Fruit fly (Drosophila melanogaster) whole organism, embryonic: ENCODE data around the gene PK1-R.

Experiments
- Ada2b ChIP-seq: fragments of 200-800 bp; sonication (Bioruptor generic); IDR thresholded peaks from 2 replicates; pipeline ENCODE4 v1.3.6; 2022; ENCODE audit warnings: missing biosample characterization, missing genetic modification characterization
- Awh ChIP-seq: fragments of 200-800 bp; sonication (Bioruptor generic); IDR thresholded peaks from 2 replicates; pipeline ENCODE4, ENCODE4 v1.3.6; 2022; ENCODE audit warnings: missing biosample characterization, missing genetic modification characterization
- BtbVII ChIP-seq: fragments of 200-800 bp; sonication (Bioruptor generic); optimal IDR thresholded peaks from 3 replicates; lab custom pipeline; 2017; ENCODE audit warnings: missing biosample characterization, mild to moderate bottlenecking, missing genetic modification characterization
- CG10267 ChIP-seq: fragments of 200-800 bp; sonication (Bioruptor generic); optimal IDR thresholded peaks from 2 replicates; lab custom pipeline; 2018; ENCODE audit warnings: missing biosample characterization, mild to moderate bottlenecking, missing genetic modification characterization, moderate library complexity
- CG10431 ChIP-seq: fragments of 200-800 bp; sonication (Bioruptor generic); optimal IDR thresholded peaks from 3 replicates; lab custom pipeline; 2018; ENCODE audit warnings: missing biosample characterization, mild to moderate bottlenecking, missing genetic modification characterization
- CG10543 ChIP-seq: fragments of 200-800 bp; sonication (Bioruptor generic); optimal IDR thresholded peaks from 3 replicates; lab custom pipeline; 2017; ENCODE audit warnings: missing biosample characterization, mild to moderate bottlenecking, missing genetic modification characterization, moderate library complexity
- CG10959 ChIP-seq: fragments of 200-800 bp; sonication (Bioruptor generic); IDR thresholded peaks from 2 replicates; pipeline ENCODE4 v1.3.6; 2022; ENCODE audit warnings: missing biosample characterization, missing genetic modification characterization
- CG11085 ChIP-seq: fragments of 200-800 bp; sonication (Bioruptor generic); IDR thresholded peaks from 2 replicates; pipeline ENCODE4 v1.3.6; 2022; ENCODE audit warnings: missing biosample characterization, missing genetic modification characterization
- CG12299 ChIP-seq: fragments of 200-800 bp; sonication (Bioruptor generic); optimal IDR thresholded peaks from 2 replicates; lab custom pipeline; 2018; ENCODE audit warnings: missing biosample characterization, mild to moderate bottlenecking, missing genetic modification characterization
- CG12391 ChIP-seq: fragments of 200-800 bp; sonication (Bioruptor generic); optimal IDR thresholded peaks from 3 replicates; lab custom pipeline; 2018; ENCODE audit warnings: missing biosample characterization, mild to moderate bottlenecking, missing genetic modification characterization, moderate library complexity
- CG14441 ChIP-seq: fragments of 200-800 bp; sonication (Bioruptor generic); IDR thresholded peaks from 2 replicates; pipeline ENCODE4 v1.3.6; 2022; ENCODE audit warnings: missing biosample characterization, missing genetic modification characterization
- CG17328 ChIP-seq: fragments of 200-800 bp; sonication (Bioruptor generic); IDR thresholded peaks from 2 replicates; pipeline ENCODE4 v1.3.6; 2022; ENCODE audit warnings: missing biosample characterization, missing genetic modification characterization
- CG18011 ChIP-seq: fragments of 200-800 bp; sonication (Bioruptor generic); optimal IDR thresholded peaks from 2 replicates; lab custom pipeline; 2017; ENCODE audit warnings: missing biosample characterization, missing genetic modification characterization, mild to moderate bottlenecking, moderate library complexity, missing genotype
- CG18599 ChIP-seq: fragments of 200-800 bp; sonication (Bioruptor generic); optimal IDR thresholded peaks from 3 replicates; lab custom pipeline; 2017; ENCODE audit warnings: missing biosample characterization, missing genetic modification characterization, mild to moderate bottlenecking, moderate library complexity, missing genetic modification reagents
- CG2116 ChIP-seq: fragments of 200-800 bp; sonication (Bioruptor generic); optimal IDR thresholded peaks from 3 replicates; lab custom pipeline; 2018; ENCODE audit warnings: missing biosample characterization, mild to moderate bottlenecking, missing genetic modification characterization
- CG31224 ChIP-seq: fragments of 200-800 bp; sonication (Bioruptor generic); IDR thresholded peaks from 2 replicates; pipeline ENCODE4 v1.3.6; 2022; ENCODE audit warnings: missing biosample characterization, missing genetic modification characterization
- CG32532 ChIP-seq: fragments of 200-800 bp; sonication (Bioruptor generic); IDR thresholded peaks from 2 replicates; pipeline ENCODE4 v1.3.6; 2022; ENCODE audit warnings: missing biosample characterization, missing genetic modification characterization
- CG3847 ChIP-seq: fragments of 200-800 bp; sonication (Bioruptor generic); IDR thresholded peaks from 2 replicates; pipeline ENCODE4 v1.3.6; 2022; ENCODE audit warnings: missing biosample characterization, missing genetic modification characterization
- CG3995 ChIP-seq: fragments of 200-800 bp; sonication (Bioruptor generic); optimal IDR thresholded peaks from 3 replicates; lab custom pipeline; 2016; ENCODE audit warnings: missing biosample characterization, missing genetic modification characterization
- CG4854 ChIP-seq: fragments of 200-800 bp; sonication (Bioruptor generic); optimal IDR thresholded peaks from 2 replicates; lab custom pipeline; 2016; ENCODE audit warnings: missing biosample characterization, missing genetic modification characterization, inconsistent platforms
- CG6813 ChIP-seq: fragments of 200-800 bp; sonication (Bioruptor generic); optimal IDR thresholded peaks from 2 replicates; lab custom pipeline; 2017; ENCODE audit warnings: missing biosample characterization, missing genetic modification characterization, mild to moderate bottlenecking, moderate library complexity, missing genetic modification reagents
- CG7357 ChIP-seq: fragments of 200-800 bp; sonication (Bioruptor generic); IDR thresholded peaks from 3 replicates; pipeline ENCODE4 v1.3.6; 2022; ENCODE audit warnings: missing biosample characterization, missing genetic modification characterization
- CG7928 ChIP-seq: fragments of 200-800 bp; sonication (Bioruptor generic); optimal IDR thresholded peaks from 2 replicates; lab custom pipeline; 2017; ENCODE audit warnings: missing biosample characterization, mild to moderate bottlenecking, missing genetic modification characterization
- CG9609 ChIP-seq: fragments of 200-800 bp; sonication (Bioruptor generic); optimal IDR thresholded peaks from 3 replicates; lab custom pipeline; 2016; ENCODE audit warnings: missing biosample characterization, missing genetic modification characterization
- D ChIP-seq, 2 experiments: fragments of 200-800 bp in 1 of 2; fragments of >200 bp in 1 of 2; sonication (Bioruptor generic) in 1 of 2; optimal IDR thresholded peaks; 2 replicates in 1 of 2; 3 replicates in 1 of 2; lab custom pipeline; 2017; ENCODE audit warnings: mild to moderate bottlenecking in 1 of 2, missing biosample characterization in 1 of 2, missing genetic modification characterization in 1 of 2, missing genetic modification reagents in 1 of 2
- Dbx ChIP-seq: fragments of 200-800 bp; sonication (Bioruptor generic); IDR thresholded peaks from 3 replicates; pipeline ENCODE4 v1.3.6; 2022; ENCODE audit warnings: missing biosample characterization, missing genetic modification characterization
- Deaf1 ChIP-seq: fragments of 200-800 bp; optimal IDR thresholded peaks from 3 replicates; lab custom pipeline; 2019; ENCODE audit warnings: missing biosample characterization, mild to moderate bottlenecking, missing genetic modification characterization, moderate library complexity
- Ets65A ChIP-seq: fragments of 200-800 bp; sonication (Bioruptor generic); peaks from one replicate; lab custom pipeline; 2016; ENCODE audit warnings: missing biosample characterization, missing genetic modification characterization
- Fer1 ChIP-seq: fragments of 200-800 bp; sonication (Bioruptor generic); optimal IDR thresholded peaks from 2 replicates; lab custom pipeline; 2017; ENCODE audit warnings: missing biosample characterization, mild to moderate bottlenecking, missing genetic modification characterization
- H2.0 ChIP-seq: fragments of 200-800 bp; sonication (Bioruptor generic); IDR thresholded peaks from 2 replicates; pipeline ENCODE4 v1.3.6; 2022; ENCODE audit warnings: missing biosample characterization, missing genetic modification characterization
- Hand ChIP-seq: fragments of 200-800 bp; sonication (Bioruptor generic); optimal IDR thresholded peaks from 2 replicates; lab custom pipeline; 2017; ENCODE audit warnings: mild to moderate bottlenecking, missing biosample characterization, missing genetic modification reagents, missing genetic modification characterization
- Meics ChIP-seq: fragments of 200-800 bp; sonication (Bioruptor generic); optimal IDR thresholded peaks from 2 replicates; lab custom pipeline; 2017; ENCODE audit warnings: missing biosample characterization, mild to moderate bottlenecking, missing genetic modification characterization
- Nf-YA ChIP-seq: fragments of 200-800 bp; sonication (Bioruptor generic); IDR thresholded peaks from 2 replicates; pipeline ENCODE4 v1.3.6; 2022; ENCODE audit warnings: missing biosample characterization, missing genetic modification characterization
- Optix ChIP-seq: fragments of 200-800 bp; sonication (Bioruptor generic); IDR thresholded peaks from 3 replicates; pipeline ENCODE4 v1.3.6; 2022; ENCODE audit warnings: missing biosample characterization, missing genetic modification characterization
- PHDP ChIP-seq: fragments of 200-800 bp; sonication (Bioruptor generic); optimal IDR thresholded peaks from 3 replicates; lab custom pipeline; 2018; ENCODE audit warnings: missing biosample characterization, mild to moderate bottlenecking, missing genetic modification characterization, moderate library complexity
- Sox102F ChIP-seq: fragments of 200-800 bp; sonication (Bioruptor generic); optimal IDR thresholded peaks from 2 replicates; lab custom pipeline; 2018; ENCODE audit warnings: missing biosample characterization, mild to moderate bottlenecking, missing genetic modification characterization, moderate library complexity
- Spps ChIP-seq: fragments of 200-800 bp; sonication (Bioruptor generic); optimal IDR thresholded peaks from 2 replicates; lab custom pipeline; 2018; ENCODE audit warnings: missing biosample characterization, mild to moderate bottlenecking, missing genetic modification characterization
- Taf1 ChIP-seq: fragments of 200-800 bp; sonication (Bioruptor generic); IDR thresholded peaks from 2 replicates; pipeline ENCODE4 v1.3.6; 2022; ENCODE audit warnings: missing biosample characterization, missing genetic modification characterization
- bcd ChIP-seq: fragments of 200-800 bp; sonication (Bioruptor generic); optimal IDR thresholded peaks from 2 replicates; lab custom pipeline; 2017; ENCODE audit warnings: missing biosample characterization, mild to moderate bottlenecking, missing genetic modification characterization
- caup ChIP-seq: fragments of 200-800 bp; sonication (Bioruptor generic); optimal IDR thresholded peaks from 3 replicates; lab custom pipeline; 2017; ENCODE audit warnings: missing biosample characterization, mild to moderate bottlenecking, missing genetic modification characterization, moderate library complexity; ENCODE audit not compliant: severe bottlenecking
- ci ChIP-seq: fragments of 200-800 bp; sonication (Bioruptor generic); IDR thresholded peaks from 3 replicates; pipeline ENCODE4 v1.3.6; 2022; ENCODE audit warnings: missing biosample characterization, missing genetic modification characterization
- dmrt99B ChIP-seq: fragments of 200-800 bp; sonication (Bioruptor generic); optimal IDR thresholded peaks from 2 replicates; lab custom pipeline; 2018; ENCODE audit warnings: missing biosample characterization, mild to moderate bottlenecking, missing genetic modification characterization, moderate library complexity
- ken ChIP-seq: fragments of 200-800 bp; sonication (Bioruptor generic); IDR thresholded peaks from 3 replicates; pipeline ENCODE4 v1.3.6; 2022; ENCODE audit warnings: missing biosample characterization, missing genetic modification characterization
- luna ChIP-seq: fragments of 200-800 bp; sonication (Bioruptor generic); optimal IDR thresholded peaks from 2 replicates; lab custom pipeline; 2016; ENCODE audit warnings: missing biosample characterization, missing genetic modification characterization
- so ChIP-seq: fragments of 200-800 bp; sonication (Bioruptor generic); IDR thresholded peaks from 3 replicates; pipeline ENCODE4 v1.3.6; 2022; ENCODE audit warnings: missing biosample characterization, missing genetic modification characterization
- sob ChIP-seq: fragments of 200-800 bp; sonication (Bioruptor generic); IDR thresholded peaks from 2 replicates; pipeline ENCODE4 v1.3.6; 2022; ENCODE audit warnings: missing biosample characterization, missing genetic modification characterization
- tna ChIP-seq: fragments of 200-800 bp; sonication (Bioruptor generic); IDR thresholded peaks from 2 replicates; pipeline ENCODE4 v1.3.6; 2022; ENCODE audit warnings: missing biosample characterization, missing genetic modification characterization; ENCODE audit not compliant: partially characterized antibody
- trem ChIP-seq: fragments of 200-800 bp; optimal IDR thresholded peaks from 3 replicates; lab custom pipeline; 2019; ENCODE audit warnings: missing biosample characterization, mild to moderate bottlenecking, missing genetic modification characterization, moderate library complexity
- ttk ChIP-seq: fragments of 200-800 bp; sonication (Bioruptor generic); IDR thresholded peaks from 2 replicates; pipeline ENCODE4 v2.1.2; 2022; ENCODE audit warnings: missing biosample characterization, missing genetic modification characterization
- zen ChIP-seq: fragments of 200-800 bp; sonication (Bioruptor generic); optimal IDR thresholded peaks from 3 replicates; lab custom pipeline; 2018; ENCODE audit warnings: missing biosample characterization, mild to moderate bottlenecking, missing genetic modification characterization, moderate library complexity

The PK1-R gene

DNA sequence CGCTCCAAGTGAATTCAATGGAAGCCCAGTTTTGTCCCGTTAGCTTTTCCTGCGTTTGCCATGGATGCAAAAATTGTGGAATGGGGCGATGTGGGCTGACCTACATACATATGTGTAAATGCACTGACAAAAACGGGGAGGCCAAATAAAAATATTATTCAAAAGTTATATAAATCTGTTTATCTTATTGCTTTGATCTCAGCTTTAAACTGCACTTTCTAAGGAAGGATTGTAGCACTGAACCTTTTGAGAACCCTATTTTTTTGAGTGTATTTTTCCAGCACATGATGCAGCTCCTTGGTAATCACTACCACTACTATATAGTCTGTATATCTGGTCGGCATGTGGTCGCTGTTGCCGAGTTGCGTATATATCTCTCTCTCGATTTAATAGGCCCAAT lies 25.9 kb downstream of the PK1-R start (continued):
- peak; percentile 30; the same call in 1 of the 3 replicates for TF ChIP-seq CG7357 (GFP tag; lab: Robert Waterston, UW)
- TF ChIP-seq D (optimal IDR thresholded peaks at IDR 0.05; lab: Kevin White, UChicago): no peak
- TF ChIP-seq D (GFP tag; optimal IDR thresholded peaks at IDR 0.05; lab: Kevin White, UChicago): peak; percentile 8
- no peak for TF ChIP-seq Ets65A
- peak; percentile 13 for TF ChIP-seq CG4854 (GFP tag; lab: Kevin White, UChicago)
- peak; percentile 37 for TF ChIP-seq Sox102F (GFP tag; lab: Kevin White, UChicago)
- TF ChIP-seq CG2116 (GFP tag; lab: Kevin White, UChicago): no peak
- TF ChIP-seq zen (tag; lab: Kevin White, UChicago): peak; percentile 24
- peak; percentile 35 for TF ChIP-seq BtbVII (GFP tag; lab: Kevin White, UChicago)
- peak; percentile 58 for TF ChIP-seq CG17328 (GFP tag; lab: Robert Waterston, UW)
- no peak for TF ChIP-seq Taf1 (GFP tag; lab: Robert Waterston, UW)
- peak; percentile 48 for TF ChIP-seq Fer1 (GFP tag; lab: Kevin White, UChicago)
- 0 out of 3 replicates have a peak, but pooled peaks have one; percentile 33 for TF ChIP-seq Optix (GFP tag; lab: Robert Waterston, UW)
- peak; percentile 52; the same call in 1 of the 3 replicates for TF ChIP-seq so (GFP tag; lab: Robert Waterston, UW)
- TF ChIP-seq CG12391 (tag; lab: Kevin White, UChicago): no peak
- no peak for TF ChIP-seq CG18011 (GFP tag; lab: Kevin White, UChicago)
- TF ChIP-seq Spps (tag; lab: Kevin White, UChicago): no peak
- peak; percentile 13 for TF ChIP-seq Deaf1 (tag; lab: Kevin White, UChicago)
- no peak for TF ChIP-seq CG10543 (GFP tag; lab: Kevin White, UChicago)
- TF ChIP-seq sob (GFP tag; lab: Robert Waterston, UW): peak; percentile 38; the same call in 1 of the 2 replicates
- no peak for TF ChIP-seq CG11085 (GFP tag; lab: Robert Waterston, UW)
- TF ChIP-seq ttk (GFP tag; lab: Robert Waterston, UW): 0 out of 2 replicates have a peak, but pooled peaks have one; percentile 45
- peak; percentile 25; the same call in 1 of the 2 replicates for TF ChIP-seq CG3847 (GFP tag; lab: Robert Waterston, UW)
- TF ChIP-seq luna (GFP tag; lab: Kevin White, UChicago): no peak
- TF ChIP-seq CG3995 (GFP tag; lab: Kevin White, UChicago): no peak
- no peak for TF ChIP-seq Nf-YA (GFP tag; lab: Robert Waterston, UW)
- peak; percentile 4 for TF ChIP-seq CG10267 (tag; lab: Kevin White, UChicago)
- peak; percentile 68 for TF ChIP-seq CG14441 (GFP tag; lab: Robert Waterston, UW)
- TF ChIP-seq CG9609 (GFP tag; lab: Kevin White, UChicago): no peak
- no peak for TF ChIP-seq tna (GFP tag; lab: Robert Waterston, UW)
- TF ChIP-seq CG7928 (GFP tag; lab: Kevin White, UChicago): no peak
- no peak for TF ChIP-seq CG10431 (GFP tag; lab: Kevin White, UChicago)
- no peak for TF ChIP-seq CG6813
- TF ChIP-seq ci (GFP tag; lab: Robert Waterston, UW): peak; percentile 72; the same call in 2 of the 3 replicates
- peak; percentile 44; the same call in 1 of the 2 replicates for TF ChIP-seq H2.0
- no peak for TF ChIP-seq CG12299 (tag; lab: Kevin White, UChicago)
- peak; percentile 65 for TF ChIP-seq dmrt99B (tag; lab: Kevin White, UChicago)
- no peak for TF ChIP-seq caup (GFP tag; lab: Kevin White, UChicago)
- peak; percentile 28 for TF ChIP-seq bcd
- no peak for TF ChIP-seq Dbx (GFP tag; lab: Robert Waterston, UW)
- peak; percentile 44; the same call in 1 of the 2 replicates for TF ChIP-seq Awh (GFP tag; lab: Robert Waterston, UW)
- TF ChIP-seq Hand (GFP tag; lab: Kevin White, UChicago): no peak
- TF ChIP-seq Meics: peak; percentile 34
- 0 out of 2 replicates have a peak, but pooled peaks have one; percentile 35 for TF ChIP-seq CG10959
- peak; percentile 56; the same call in 1 of the 2 replicates for TF ChIP-seq Ada2b (GFP tag; lab: Robert Waterston, UW)
- TF ChIP-seq CG31224: peak; percentile 48; the same call in 1 of the 2 replicates
- TF ChIP-seq ken (GFP tag; lab: Robert Waterston, UW): 0 out of 3 replicates have a peak, but pooled peaks have one; percentile 45
- TF ChIP-seq CG32532 (GFP tag; lab: Robert Waterston, UW): peak; percentile 63; the same call in 1 of the 2 replicates
- TF ChIP-seq PHDP: peak; percentile 10
- TF ChIP-seq CG18599 (GFP tag; lab: Kevin White, UChicago): peak; percentile 36
- TF ChIP-seq trem: peak; percentile 21
